Fruit fly (Drosophila melanogaster): ENCODE data around the gene Adgf-C.

Adgf-C gene

DNA sequence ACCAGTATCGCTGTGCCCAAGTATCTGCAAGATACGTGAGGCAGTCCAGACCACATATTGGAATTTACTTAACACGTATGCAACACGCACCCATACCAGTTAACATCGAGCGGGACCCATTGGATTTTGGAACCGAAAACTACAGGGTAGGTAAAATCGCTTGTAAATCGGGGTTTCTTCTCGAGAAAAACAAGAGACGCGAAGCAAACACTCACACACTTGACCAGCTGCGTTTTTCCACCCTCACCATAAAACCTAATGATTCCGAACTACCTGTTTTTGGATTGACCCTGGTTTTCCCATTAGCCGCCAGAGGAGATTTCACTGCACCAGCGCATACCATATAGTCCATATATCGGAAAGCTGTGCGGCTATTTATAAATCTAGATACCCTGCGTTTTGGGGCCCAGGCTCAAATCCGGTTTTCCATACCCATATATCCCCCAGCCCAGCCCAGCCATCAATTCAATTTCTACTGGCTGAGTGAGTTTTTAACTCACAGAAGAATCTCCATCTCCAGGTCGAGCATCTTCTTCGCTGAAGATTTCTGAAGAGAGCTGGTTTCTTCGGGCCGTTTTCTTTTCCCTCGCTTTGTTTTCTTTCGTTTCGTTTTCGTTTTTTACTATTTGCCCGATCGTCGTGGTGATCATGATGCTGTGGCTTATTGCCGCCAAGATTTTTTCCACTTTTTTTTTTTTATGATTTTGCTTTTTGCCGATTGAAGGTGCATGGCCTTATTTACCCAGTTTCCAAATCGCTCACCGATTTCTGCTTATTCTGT is 9.3 kb downstream of the Adgf-C start (continued):
- no peak for TF ChIP-seq CG10669 (GFP tag; optimal IDR thresholded peaks at IDR 0.05)
- TF ChIP-seq CG6808 (GFP tag; optimal IDR thresholded peaks at IDR 0.05), result peak; percentile 81
- TF ChIP-seq CG4318 (GFP tag; optimal IDR thresholded peaks at IDR 0.05), result no peak

DNA sequence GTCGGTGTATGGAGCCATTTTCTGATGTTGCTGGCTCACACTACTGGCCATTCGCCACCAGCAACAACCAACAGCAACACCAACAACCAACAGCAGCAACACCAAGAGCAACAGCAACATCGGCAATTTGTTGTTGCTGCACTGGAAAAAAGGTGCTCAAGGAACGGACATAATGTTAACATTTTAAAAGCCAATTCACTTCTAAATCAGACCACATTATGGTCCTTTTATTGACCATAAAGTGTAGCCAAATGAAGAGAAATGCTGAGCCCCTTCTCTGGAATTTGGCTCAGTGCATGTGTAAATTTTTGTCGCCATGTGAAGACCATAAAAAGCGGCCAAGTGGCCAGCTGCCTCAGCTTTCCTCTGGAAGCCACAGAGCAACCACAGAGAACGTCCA is 10.3 kb downstream of the Adgf-C start:
- peak; percentile 63 for TF ChIP-seq cyc (GFP tag; optimal IDR thresholded peaks at IDR 0.05)
- TF ChIP-seq CG11902 (GFP tag; optimal IDR thresholded peaks at IDR 0.05), result peak; percentile 30
- peak; percentile 64 for TF ChIP-seq CG11762 (GFP tag; optimal IDR thresholded peaks at IDR 0.05; ENCODE audit: insufficient read depth)
- TF ChIP-seq pdm3 (GFP tag; optimal IDR thresholded peaks at IDR 0.05), result peak; percentile 85
- peak; percentile 81 for TF ChIP-seq CG6792 (GFP tag; optimal IDR thresholded peaks at IDR 0.05)
- TF ChIP-seq achi (GFP tag; optimal IDR thresholded peaks at IDR 0.05), result peak; percentile 82
- TF ChIP-seq Hr38 (GFP tag; optimal IDR thresholded peaks at IDR 0.05), result peak; percentile 64
- TF ChIP-seq CG4318 (GFP tag; optimal IDR thresholded peaks at IDR 0.05), result peak; percentile 87
- TF ChIP-seq Smox (GFP tag; optimal IDR thresholded peaks at IDR 0.05), result peak; percentile 51
- TF ChIP-seq salr (GFP tag; optimal IDR thresholded peaks at IDR 0.05), result peak; percentile 64 to 77
- peak; percentile 82 for TF ChIP-seq net (GFP tag; optimal IDR thresholded peaks at IDR 0.05)
- TF ChIP-seq CG31627 (GFP tag; optimal IDR thresholded peaks at IDR 0.05), result peak; percentile 57
- peak; percentile 70 for TF ChIP-seq esn (GFP tag; optimal IDR thresholded peaks at IDR 0.05)
- peak; percentile 70 for TF ChIP-seq CG10669 (GFP tag; optimal IDR thresholded peaks at IDR 0.05)
- TF ChIP-seq CG3919 (GFP tag; optimal IDR thresholded peaks at IDR 0.05), result peak; percentile 85
- peak; percentile 56 for TF ChIP-seq CG8319 (GFP tag; optimal IDR thresholded peaks at IDR 0.05)
- TF ChIP-seq Gug (GFP tag; IDR thresholded peaks at IDR 0.05), result peak; percentile 92
- peak; percentile 73 for TF ChIP-seq lz (GFP tag; optimal IDR thresholded peaks at IDR 0.05)
- TF ChIP-seq Ets96B (tag; optimal IDR thresholded peaks at IDR 0.05), result peak; percentile 64
- peak; percentile 70 for TF ChIP-seq dsx (GFP tag; optimal IDR thresholded peaks at IDR 0.05; ENCODE audit: poor library complexity, severe bottlenecking)
- TF ChIP-seq spab (GFP tag; optimal IDR thresholded peaks at IDR 0.05), result peak; percentile 64
- peak; percentile 97 for TF ChIP-seq CG6163 (GFP tag; IDR thresholded peaks at IDR 0.05)
- peak; percentile 84 for TF ChIP-seq CG10631 (GFP tag; optimal IDR thresholded peaks at IDR 0.05)
- peak; percentile 73 for TF ChIP-seq svp (GFP tag)
- TF ChIP-seq OdsH (GFP tag; optimal IDR thresholded peaks at IDR 0.05), result peak; percentile 87
- TF ChIP-seq fd85E (GFP tag; optimal IDR thresholded peaks at IDR 0.05), result peak; percentile 4
- peak; percentile 86 for TF ChIP-seq Lpt (GFP tag; optimal IDR thresholded peaks at IDR 0.05)
- peak; percentile 95 for TF ChIP-seq CG8119 (GFP tag; IDR thresholded peaks at IDR 0.05)
- peak; percentile 93 for TF ChIP-seq CG15336 (GFP tag; IDR thresholded peaks at IDR 0.05)
- TF ChIP-seq eg (GFP tag; IDR thresholded peaks at IDR 0.05), result peak; percentile 96
- peak; percentile 99 for TF ChIP-seq Eip78C (GFP tag)
- TF ChIP-seq Sox15 (GFP tag; optimal IDR thresholded peaks at IDR 0.05), result peak; percentile 40
- peak; percentile 66 for TF ChIP-seq fd59A (GFP tag; optimal IDR thresholded peaks at IDR 0.05)
- peak; percentile 57 for TF ChIP-seq CG8632 (GFP tag; optimal IDR thresholded peaks at IDR 0.05)
- TF ChIP-seq Blimp-1 (GFP tag; optimal IDR thresholded peaks at IDR 0.05), result no peak
- TF ChIP-seq fkh (GFP tag; optimal IDR thresholded peaks at IDR 0.05), result no peak
- TF ChIP-seq CG34406 (GFP tag; optimal IDR thresholded peaks at IDR 0.05), result peak; percentile 51
- TF ChIP-seq acj6 (GFP tag; optimal IDR thresholded peaks at IDR 0.05), result peak; percentile 80
- peak; percentile 88 for TF ChIP-seq Hr4 (GFP tag; optimal IDR thresholded peaks at IDR 0.05)
- no peak for TF ChIP-seq Eip93F (GFP tag; optimal IDR thresholded peaks at IDR 0.05)
- TF ChIP-seq CG32006 (GFP tag; optimal IDR thresholded peaks at IDR 0.05), result peak; percentile 93
- peak; percentile 68 for TF ChIP-seq CG7368 (GFP tag; optimal IDR thresholded peaks at IDR 0.05)
- peak; percentile 88 for TF ChIP-seq Eip75B (GFP tag; optimal IDR thresholded peaks at IDR 0.05)
- TF ChIP-seq CG16779 (tag; optimal IDR thresholded peaks at IDR 0.05), result peak; percentile 66
- TF ChIP-seq CG6276 (GFP tag; optimal IDR thresholded peaks at IDR 0.05), result peak; percentile 87
- peak; percentile 83 for TF ChIP-seq Sox14 (GFP tag; optimal IDR thresholded peaks at IDR 0.05)
- peak; percentile 56 for TF ChIP-seq Met (GFP tag; optimal IDR thresholded peaks at IDR 0.05)
- TF ChIP-seq Ets21C (GFP tag; optimal IDR thresholded peaks at IDR 0.05), result peak; percentile 45
